Worm (Caenorhabditis elegans): ENCODE measurements around the gene C02B4.3.

Gene C02B4.3

DNA sequence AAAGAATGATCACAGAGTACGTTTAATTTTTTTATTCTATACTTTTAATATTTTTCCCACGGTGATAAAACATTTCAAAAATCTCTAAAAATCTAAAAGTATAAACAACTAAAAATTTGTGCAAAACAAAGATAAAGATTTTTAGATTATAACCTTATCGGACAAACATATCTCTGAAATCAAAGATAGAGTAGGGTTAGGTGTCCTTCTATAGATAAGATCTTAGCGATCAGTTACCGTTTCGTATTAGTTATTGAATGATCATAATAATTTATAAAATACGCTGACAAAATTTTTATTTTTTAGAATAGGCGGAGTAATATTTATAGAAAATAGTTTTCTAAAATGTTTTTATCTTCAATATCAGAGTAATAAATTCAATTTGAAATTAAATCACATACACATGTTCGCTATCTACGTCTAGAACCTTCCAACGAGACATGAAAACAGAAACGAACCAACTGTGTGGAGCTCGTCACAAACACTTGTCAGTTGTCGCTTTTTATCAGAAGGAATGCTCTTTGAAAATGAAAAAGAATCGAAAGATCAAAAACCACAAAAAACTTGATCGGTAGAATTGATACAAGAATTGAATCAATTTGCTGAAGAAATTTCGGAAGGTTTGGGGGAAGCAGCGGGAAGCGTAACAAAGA is 12.1 kb upstream of the C02B4.3 start:
- no peak for TF ChIP-seq sea-1 (GFP tag; conservative IDR thresholded peaks at IDR 0.05)
- no peak for TF ChIP-seq hmg-4 (GFP tag; optimal IDR thresholded peaks at IDR 0.05)
- TF ChIP-seq hnd-1 (tag; optimal IDR thresholded peaks at IDR 0.05), result no peak
- TF ChIP-seq ets-7 (tag; optimal IDR thresholded peaks at IDR 0.05), result no peak
- TF ChIP-seq F13C5.2 (tag; optimal IDR thresholded peaks at IDR 0.05), result no peak

DNA sequence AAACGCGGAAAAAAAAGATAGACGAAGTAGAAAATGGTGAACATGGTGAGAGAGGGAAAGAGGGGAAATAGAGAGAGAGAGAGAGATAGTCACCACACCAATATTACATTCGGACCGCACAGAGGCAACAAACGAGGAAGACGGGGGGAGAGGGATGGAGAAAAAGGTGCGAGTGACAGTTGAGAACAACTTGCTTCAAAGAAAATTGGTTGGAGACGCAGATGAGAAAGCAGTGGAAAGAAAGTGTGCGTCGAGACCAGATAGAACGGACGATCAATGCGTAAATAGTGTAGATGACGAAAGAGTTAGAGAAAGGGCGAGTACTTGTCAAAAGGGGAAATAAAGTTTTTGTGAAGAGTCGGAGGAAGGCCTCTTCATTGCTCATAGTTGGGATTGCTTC is 10.7 kb upstream of the C02B4.3 start:
- TF ChIP-seq hmbx-1 (tag; optimal IDR thresholded peaks at IDR 0.05) (no peak), ama-1 (optimal IDR thresholded peaks at IDR 0.05) (no peak), aly-1 (tag; optimal IDR thresholded peaks at IDR 0.05) (peak; percentile 74), F13C5.2 (tag; optimal IDR thresholded peaks at IDR 0.05) (peak; percentile 24), scrt-1 (GFP tag; IDR thresholded peaks at IDR 0.05) (0 out of 2 replicates have a peak, but pooled peaks have one; percentile 20), hnd-1 (tag; optimal IDR thresholded peaks at IDR 0.05) (no peak), hmg-4 (GFP tag; optimal IDR thresholded peaks at IDR 0.05) (peak; percentile 76), tbx-11 (GFP tag; IDR thresholded peaks at IDR 0.05) (no peak), ceh-13 (GFP tag; optimal IDR thresholded peaks at IDR 0.05) (no peak)

DNA sequence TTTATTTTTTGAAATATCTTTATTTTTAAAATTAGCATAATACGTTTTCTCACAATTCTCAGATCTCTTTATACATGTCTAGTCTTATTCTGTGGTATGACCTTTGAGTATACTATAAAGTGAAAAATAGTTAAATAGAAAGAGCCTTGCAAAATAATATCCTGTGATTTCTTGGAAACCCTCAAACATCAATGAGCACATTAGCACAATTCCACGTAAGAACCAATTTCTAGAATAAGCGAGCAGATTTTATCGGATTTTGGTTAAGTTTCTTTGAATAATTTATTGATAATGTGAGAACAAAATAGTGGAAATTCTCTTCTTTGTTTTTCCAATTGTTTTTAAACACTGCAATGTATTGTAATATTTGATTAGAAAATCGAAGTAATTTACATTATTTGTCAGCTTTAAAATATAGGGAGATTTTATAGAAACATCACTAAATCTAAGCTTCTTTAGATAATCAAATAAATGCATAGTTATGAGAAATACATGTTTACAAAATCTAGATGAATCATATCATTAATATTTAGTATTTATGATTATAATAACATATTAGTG is 9.4 kb upstream of the C02B4.3 start:
- no peak for TF ChIP-seq sea-1 (GFP tag; conservative IDR thresholded peaks at IDR 0.05)
- no peak for TF ChIP-seq hmbx-1 (tag; optimal IDR thresholded peaks at IDR 0.05)
- TF ChIP-seq F13C5.2 (tag; optimal IDR thresholded peaks at IDR 0.05), result no peak
- no peak for TF ChIP-seq hnd-1 (tag; optimal IDR thresholded peaks at IDR 0.05)
- no peak for TF ChIP-seq ama-1 (optimal IDR thresholded peaks at IDR 0.05)
- no peak for TF ChIP-seq flt-1 (GFP tag; IDR thresholded peaks at IDR 0.05)
- TF ChIP-seq tra-4 (tag; optimal IDR thresholded peaks at IDR 0.05), result no peak
- no peak for TF ChIP-seq B0310.2 (tag; optimal IDR thresholded peaks at IDR 0.05)
- no peak for TF ChIP-seq tbx-37 (GFP tag; conservative IDR thresholded peaks at IDR 0.05)
- TF ChIP-seq pes-1 (GFP tag; IDR thresholded peaks at IDR 0.05), result no peak
- no peak for TF ChIP-seq hmg-4 (GFP tag; optimal IDR thresholded peaks at IDR 0.05)
- TF ChIP-seq ceh-36 (tag; optimal IDR thresholded peaks at IDR 0.05), result no peak
- no peak for TF ChIP-seq aly-1 (tag; optimal IDR thresholded peaks at IDR 0.05)
- no peak for TF ChIP-seq ceh-13 (GFP tag; optimal IDR thresholded peaks at IDR 0.05)
- no peak for TF ChIP-seq tbx-11 (GFP tag; IDR thresholded peaks at IDR 0.05)
- TF ChIP-seq scrt-1 (GFP tag; IDR thresholded peaks at IDR 0.05), result no peak

DNA sequence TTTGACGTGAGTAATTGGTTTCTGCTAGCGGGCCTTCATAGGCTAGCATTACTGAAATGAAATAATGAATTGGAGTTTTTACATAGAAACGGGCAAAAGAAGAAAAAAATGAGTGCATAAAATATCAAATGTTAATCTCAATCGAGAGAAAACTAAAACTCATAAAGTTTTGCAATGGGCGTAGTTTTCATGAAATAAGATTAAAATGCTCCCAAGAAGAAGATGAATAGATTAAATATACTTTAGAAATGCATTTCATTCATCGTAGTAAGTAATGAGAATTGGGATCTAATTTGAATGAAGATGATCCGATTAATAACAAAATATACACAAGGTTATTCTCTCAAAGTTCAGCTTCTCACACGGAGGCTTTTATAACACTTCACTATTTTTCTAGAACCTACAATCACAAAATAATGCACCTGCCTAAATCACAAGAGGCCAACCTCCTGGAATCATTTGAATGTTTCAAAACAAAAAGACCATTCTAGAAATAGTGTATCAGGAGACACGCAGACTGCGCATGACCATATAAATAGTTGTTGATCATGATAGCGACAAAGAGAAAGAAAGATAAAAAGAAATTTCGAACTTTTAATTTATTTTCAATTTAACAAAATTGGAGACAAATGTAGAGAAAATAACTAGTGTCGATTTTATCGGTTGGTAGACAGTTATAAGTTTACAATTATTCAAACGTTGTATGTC is 8.3 kb upstream of the C02B4.3 start, which contains the start of gene nhr-17:
Gene nhr-17, minus strand, starts transcription at position 51 of the 708 bp plus-strand sequence.
- TF ChIP-seq sea-1 (GFP tag; conservative IDR thresholded peaks at IDR 0.05) (no peak), ets-7 (tag; optimal IDR thresholded peaks at IDR 0.05) (no peak), pes-1 (GFP tag; IDR thresholded peaks at IDR 0.05) (no peak)

DNA sequence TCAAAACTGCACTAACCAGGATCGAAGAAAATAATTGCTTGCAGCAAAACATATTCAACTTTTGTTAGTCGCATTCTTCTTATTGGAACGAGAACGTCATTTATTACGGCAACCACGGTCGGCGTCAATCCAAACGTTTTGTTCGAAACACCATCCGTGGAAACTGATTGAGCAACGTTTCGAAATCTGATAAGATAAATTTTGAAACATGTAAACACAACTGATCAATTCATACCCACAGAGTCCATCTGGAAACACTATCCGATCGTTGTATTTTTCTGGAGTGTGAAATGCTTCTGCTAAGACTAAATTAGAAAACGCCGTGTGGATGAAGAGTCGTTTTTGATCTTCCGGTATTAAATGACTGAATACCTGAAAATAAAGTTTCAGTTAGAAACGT is 6.2 kb upstream of the C02B4.3 start:
- TF ChIP-seq flt-1 (GFP tag; IDR thresholded peaks at IDR 0.05) (no peak), tra-4 (tag; optimal IDR thresholded peaks at IDR 0.05) (no peak), ama-1 (optimal IDR thresholded peaks at IDR 0.05) (no peak), hmbx-1 (tag; optimal IDR thresholded peaks at IDR 0.05) (no peak), ets-7 (tag; optimal IDR thresholded peaks at IDR 0.05) (no peak), sea-1 (GFP tag; conservative IDR thresholded peaks at IDR 0.05) (no peak), aly-1 (tag; optimal IDR thresholded peaks at IDR 0.05) (no peak), ceh-13 (GFP tag; optimal IDR thresholded peaks at IDR 0.05) (no peak), hmg-4 (GFP tag; optimal IDR thresholded peaks at IDR 0.05) (no peak), tbx-11 (GFP tag; IDR thresholded peaks at IDR 0.05) (no peak), tbx-37 (GFP tag; conservative IDR thresholded peaks at IDR 0.05) (no peak), hnd-1 (tag; optimal IDR thresholded peaks at IDR 0.05) (no peak), pes-1 (GFP tag; IDR thresholded peaks at IDR 0.05) (no peak), ceh-36 (tag; optimal IDR thresholded peaks at IDR 0.05) (no peak), scrt-1 (GFP tag; IDR thresholded peaks at IDR 0.05) (no peak), B0310.2 (tag; optimal IDR thresholded peaks at IDR 0.05) (no peak), F13C5.2 (tag; optimal IDR thresholded peaks at IDR 0.05) (no peak)

DNA sequence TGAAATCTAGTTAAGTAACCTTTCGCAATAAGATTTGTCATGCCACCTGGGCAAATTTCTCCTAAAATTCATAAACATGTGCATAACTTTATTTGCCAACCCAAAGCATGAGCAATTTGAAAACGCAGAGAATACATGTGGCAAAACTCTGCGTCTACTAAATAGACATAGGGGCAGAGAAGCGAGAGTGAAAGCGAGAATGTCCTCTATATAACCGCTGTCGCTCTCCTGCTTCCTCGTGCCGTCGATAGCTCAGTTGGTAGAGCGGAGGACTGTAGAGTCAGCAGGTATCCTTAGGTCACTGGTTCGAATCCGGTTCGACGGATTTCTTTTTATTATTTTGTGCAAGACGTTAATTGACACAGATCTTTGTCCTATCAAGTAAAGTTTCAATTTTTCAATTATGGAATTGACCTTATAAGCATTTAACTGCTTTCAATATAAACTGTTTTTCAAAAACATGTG is 5.4 kb upstream of the C02B4.3 start:
- TF ChIP-seq hnd-1 (tag; optimal IDR thresholded peaks at IDR 0.05), result peak; percentile 91
- peak; percentile 96 for TF ChIP-seq F13C5.2 (tag; optimal IDR thresholded peaks at IDR 0.05)
- TF ChIP-seq tbx-11 (GFP tag; IDR thresholded peaks at IDR 0.05), result peak; percentile 98
- TF ChIP-seq scrt-1 (GFP tag; IDR thresholded peaks at IDR 0.05), result peak; percentile 97
- peak; percentile 96 for TF ChIP-seq flt-1 (GFP tag; IDR thresholded peaks at IDR 0.05)
- TF ChIP-seq tbx-37 (GFP tag; conservative IDR thresholded peaks at IDR 0.05), result peak; percentile 97
- TF ChIP-seq ceh-36 (tag; optimal IDR thresholded peaks at IDR 0.05), result peak; percentile 92
- TF ChIP-seq ama-1 (optimal IDR thresholded peaks at IDR 0.05), result peak; percentile 76
- peak; percentile 98 for TF ChIP-seq sea-1 (GFP tag; conservative IDR thresholded peaks at IDR 0.05)
- peak; percentile 82 for TF ChIP-seq hmbx-1 (tag; optimal IDR thresholded peaks at IDR 0.05)
- TF ChIP-seq B0310.2 (tag; optimal IDR thresholded peaks at IDR 0.05), result peak; percentile 95
- peak; percentile 78 for TF ChIP-seq tra-4 (tag; optimal IDR thresholded peaks at IDR 0.05)
- peak; percentile 98 for TF ChIP-seq pes-1 (GFP tag; IDR thresholded peaks at IDR 0.05)
- peak; percentile 97 for TF ChIP-seq hmg-4 (GFP tag; optimal IDR thresholded peaks at IDR 0.05)
- TF ChIP-seq ets-7 (tag; optimal IDR thresholded peaks at IDR 0.05), result peak; percentile 82
- peak; percentile 93 for TF ChIP-seq ceh-13 (GFP tag; optimal IDR thresholded peaks at IDR 0.05)
- peak; percentile 94 for TF ChIP-seq aly-1 (tag; optimal IDR thresholded peaks at IDR 0.05)

DNA sequence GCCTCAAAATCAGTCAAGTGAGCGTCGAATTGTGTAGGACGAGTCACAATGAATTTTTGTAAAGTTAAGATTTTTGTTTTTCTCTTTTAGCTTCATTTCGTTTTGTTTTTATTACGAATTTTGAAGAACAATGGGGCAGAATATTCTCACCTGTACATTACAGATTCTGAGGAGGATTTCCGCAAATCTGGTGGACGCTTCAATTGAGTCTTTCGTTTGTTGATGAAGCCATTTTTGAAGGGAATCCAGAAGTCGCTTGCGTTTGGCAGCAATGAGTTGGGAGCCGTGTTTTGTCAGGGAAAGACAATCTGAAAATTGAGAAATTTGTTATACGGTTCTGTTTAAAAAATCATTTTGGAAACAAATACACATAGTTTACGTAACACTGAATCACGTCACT is 4.8 kb upstream of the C02B4.3 start:
- no peak for TF ChIP-seq tbx-37 (GFP tag; conservative IDR thresholded peaks at IDR 0.05)
- TF ChIP-seq F13C5.2 (tag; optimal IDR thresholded peaks at IDR 0.05), result no peak
- TF ChIP-seq aly-1 (tag; optimal IDR thresholded peaks at IDR 0.05), result no peak
- TF ChIP-seq tra-4 (tag; optimal IDR thresholded peaks at IDR 0.05), result no peak
- TF ChIP-seq hnd-1 (tag; optimal IDR thresholded peaks at IDR 0.05), result no peak

Data from whole organism, early embryonic.